Worm (Caenorhabditis elegans): ENCODE measurements around the gene acc-2.

ce11 chrIV:8974543-8975330 lies 41.8 kb upstream of the acc-2 start:
- TF ChIP-seq ztf-4 (tag; optimal IDR thresholded peaks at IDR 0.05) (peak; percentile 17), snpc-4 (tag; optimal IDR thresholded peaks at IDR 0.05) (no peak), dmd-4 (tag; optimal IDR thresholded peaks at IDR 0.05) (no peak)
